Worm (Caenorhabditis elegans) whole organism, late embryonic: ENCODE results near the gene cox-11.

Experiments used
- F13H6.1 ChIP-seq: sonication (generic microtip); optimal IDR thresholded peaks from 2 replicates; lab custom pipeline; 2016; ENCODE audit warnings: missing genetic modification characterization, missing compliant biosample characterization
- dmd-4 ChIP-seq: sonication (generic microtip); optimal IDR thresholded peaks from 2 replicates; lab custom pipeline; 2016; ENCODE audit warnings: borderline replicate concordance, missing genetic modification characterization, missing compliant biosample characterization
- nhr-232 ChIP-seq: sonication (generic microtip); optimal IDR thresholded peaks from 2 replicates; lab custom pipeline; 2016; ENCODE audit warnings: missing genetic modification characterization, missing compliant biosample characterization
- pag-3 ChIP-seq: sonication (generic microtip); optimal IDR thresholded peaks from 2 replicates; lab custom pipeline; 2016; ENCODE audit warnings: missing compliant biosample characterization, missing genetic modification characterization, borderline replicate concordance
- tbx-2 ChIP-seq: sonication (generic microtip); optimal IDR thresholded peaks from 2 replicates; lab custom pipeline; 2016; ENCODE audit warnings: missing genetic modification characterization, missing compliant biosample characterization
- unc-3 ChIP-seq, 2 experiments: fragments of 200-800 bp in 1 of 2; sonication (Bioruptor generic) in 1 of 2; sonication (generic microtip) in 1 of 2; conservative IDR thresholded peaks in 1 of 2; optimal IDR thresholded peaks in 1 of 2; 2 replicates each; pipeline versions ENCODE4 v1.3.6 to Lab custom; 2016 to 2022; ENCODE audit warnings: missing compliant biosample characterization in 2 of 2, missing genetic modification characterization in 2 of 2, missing genetic modification reagents in 1 of 2

DNA sequence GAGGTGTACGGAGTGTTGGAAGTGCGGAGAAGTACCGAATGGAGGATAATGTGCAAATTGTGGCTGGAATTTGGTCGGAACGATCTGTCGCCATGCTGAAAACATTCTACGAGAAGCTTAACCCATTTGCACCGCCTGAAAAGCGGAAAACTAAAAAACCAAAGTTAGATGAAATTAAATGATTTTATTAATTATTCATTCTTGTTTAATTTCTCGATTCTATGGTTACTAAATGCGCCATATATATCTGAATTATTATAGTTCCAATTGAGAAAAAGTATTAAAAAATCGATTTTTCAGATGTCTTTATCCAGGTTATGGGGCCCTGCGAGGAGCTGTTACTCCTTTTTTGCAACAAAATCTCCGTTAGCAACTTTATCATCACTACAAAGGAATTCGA, at the start of gene cox-11:
- TF ChIP-seq dmd-4 (tag; lab: Kevin White, UChicago) (no peak), nhr-232 (tag; lab: Kevin White, UChicago) (no peak), F13H6.1 (tag; lab: Kevin White, UChicago) (no peak), unc-3 (GFP tag; conservative IDR thresholded peaks at IDR 0.05; lab: Robert Waterston, UW) (no peak), unc-3 (tag; optimal IDR thresholded peaks at IDR 0.05; lab: Kevin White, UChicago) (no peak), pag-3 (no peak), tbx-2 (tag; lab: Kevin White, UChicago) (no peak)
